Worm (Caenorhabditis elegans) whole organism, mixed stage, embryonic: Measurements from ENCODE around the gene ggtb-1.

Experiments
- M03D4.4 ChIP-seq: sonication (generic microtip); optimal IDR thresholded peaks from 2 replicates; lab custom pipeline; 2017; ENCODE audit warnings: mild to moderate bottlenecking, missing genetic modification characterization, missing compliant biosample characterization
- ceh-83 ChIP-seq: fragments of 200-800 bp; sonication (Bioruptor generic); optimal IDR thresholded peaks from 2 replicates; lab custom pipeline; 2018; ENCODE audit warnings: mild to moderate bottlenecking, missing genetic modification characterization, missing compliant biosample characterization
- ces-1 ChIP-seq: fragments of 150-350 bp; optimal IDR thresholded peaks from 2 replicates; lab custom pipeline; 2014; ENCODE audit warnings: missing biosample characterization, missing genetic modification reagents, missing genetic modification characterization
- hlh-1 ChIP-seq: fragments of 150-350 bp; optimal IDR thresholded peaks from 2 replicates; lab custom pipeline; 2014; ENCODE audit warnings: missing biosample characterization, missing genetic modification reagents, missing genetic modification characterization
- lin-13 ChIP-seq: fragments of 150-350 bp; optimal IDR thresholded peaks from 2 replicates; lab custom pipeline; 2014; ENCODE audit warnings: missing biosample characterization, missing genetic modification characterization
- mep-1 ChIP-seq: fragments of 150-350 bp; optimal IDR thresholded peaks from 2 replicates; lab custom pipeline; 2017; ENCODE audit warnings: missing biosample characterization, missing genetic modification reagents, missing genetic modification characterization, inconsistent platforms
- nhr-237 ChIP-seq: fragments of 150-350 bp; optimal IDR thresholded peaks from 2 replicates; lab custom pipeline; 2014; ENCODE audit warnings: missing biosample characterization, missing genetic modification characterization
- pha-4 ChIP-seq: fragments of 150-350 bp; optimal IDR thresholded peaks from 2 replicates; lab custom pipeline; 2018; ENCODE audit warnings: missing biosample characterization, missing genetic modification reagents, missing genetic modification characterization
- sptf-1 ChIP-seq: sonication (generic microtip); optimal IDR thresholded peaks from 2 replicates; lab custom pipeline; 2017; ENCODE audit warnings: mild to moderate bottlenecking, missing genetic modification characterization, moderate library complexity, missing compliant biosample characterization
- tbx-8 ChIP-seq: fragments of 200-800 bp; sonication (Bioruptor generic); optimal IDR thresholded peaks from 2 replicates; lab custom pipeline; 2018; ENCODE audit warnings: mild to moderate bottlenecking, missing genetic modification characterization, moderate library complexity, missing compliant biosample characterization
- unc-120 ChIP-seq: sonication (generic microtip); optimal IDR thresholded peaks from 2 replicates; lab custom pipeline; 2017; ENCODE audit warnings: missing genetic modification characterization, missing compliant biosample characterization; ENCODE audit not compliant: poor library complexity, severe bottlenecking
- unc-39 ChIP-seq: fragments of 150-350 bp; optimal IDR thresholded peaks from 2 replicates; lab custom pipeline; 2014; ENCODE audit warnings: missing biosample characterization, missing genetic modification characterization
- unc-62 ChIP-seq: fragments of 150-350 bp; optimal IDR thresholded peaks from 2 replicates; lab custom pipeline; 2014; ENCODE audit warnings: missing biosample characterization, missing genetic modification reagents, missing genetic modification characterization
- zip-8 ChIP-seq: fragments of 150-350 bp; optimal IDR thresholded peaks from 2 replicates; lab custom pipeline; 2014; ENCODE audit warnings: missing biosample characterization, missing genetic modification characterization

DNA sequence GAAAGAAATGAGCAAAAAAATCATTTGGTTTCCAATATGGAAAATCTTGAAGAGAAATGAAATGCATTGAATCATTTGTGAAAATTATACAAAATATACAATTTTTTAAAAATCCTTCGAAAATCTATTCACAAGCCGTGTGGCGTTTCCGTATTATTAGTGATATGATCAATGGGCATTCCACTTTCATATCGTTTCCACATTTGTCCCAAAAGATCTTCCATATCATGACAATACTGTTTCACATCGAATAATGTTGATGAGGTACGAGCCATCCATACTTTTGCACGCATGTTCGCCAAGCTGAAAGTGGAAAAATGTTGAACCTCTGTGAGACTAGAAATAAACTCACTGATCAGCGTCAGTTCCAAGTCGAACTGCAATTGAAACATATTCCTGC, 12.8 kb downstream of the ggtb-1 start:
- TF ChIP-seq nhr-237 (no peak), mep-1 (no peak), unc-39 (tag; lab: Kevin White, UChicago) (no peak), unc-120 (tag; lab: Kevin White, UChicago) (no peak), zip-8 (tag; lab: Kevin White, UChicago) (no peak), hlh-1 (tag; lab: Kevin White, UChicago) (no peak), unc-62 (GFP tag; lab: Kevin White, UChicago) (no peak), sptf-1 (tag; lab: Kevin White, UChicago) (no peak), ceh-83 (GFP tag; lab: Kevin White, UChicago) (no peak), M03D4.4 (tag; lab: Kevin White, UChicago) (no peak), lin-13 (no peak), pha-4 (tag; lab: Kevin White, UChicago) (no peak), ces-1 (GFP tag; lab: Kevin White, UChicago) (no peak), tbx-8 (GFP tag; lab: Kevin White, UChicago) (no peak)
